Fruit fly (Drosophila melanogaster) whole organism: ENCODE results near the gene Smyd5.

Experiments
- CG8478 ChIP-seq: fragments of >200 bp; optimal IDR thresholded peaks from 2 replicates; lab custom pipeline; 2018; ENCODE audit warnings: inconsistent platforms
- Dll ChIP-seq: fragments of >200 bp; optimal IDR thresholded peaks from 2 replicates; lab custom pipeline; 2017
- EcR ChIP-seq, 2 experiments: fragments of >200 bp; optimal IDR thresholded peaks; 2 replicates each; lab custom pipeline; 2017; ENCODE audit warnings: missing biosample characterization in 2 of 2, missing genetic modification characterization in 2 of 2, missing genetic modification reagents in 2 of 2
- pan ChIP-seq: fragments of >200 bp; optimal IDR thresholded peaks from 2 replicates; lab custom pipeline; 2017
- psq ChIP-seq: fragments of >200 bp; optimal IDR thresholded peaks from 2 replicates; lab custom pipeline; 2017
- usp ChIP-seq: fragments of >200 bp; optimal IDR thresholded peaks from 2 replicates; lab custom pipeline; 2017; ENCODE audit warnings: missing biosample characterization, missing genetic modification characterization, mixed read lengths

The Smyd5 gene

dm6 chr3R:21187394-21188392 is 30.9 kb downstream of the Smyd5 start:
- TF ChIP-seq usp (GFP tag; lab: Kevin White, UChicago), result no peak
- no peak for TF ChIP-seq EcR (GFP tag; optimal IDR thresholded peaks at IDR 0.05; lab: Kevin White, UChicago)
- no peak for TF ChIP-seq CG8478 (lab: Kevin White, UChicago)
- TF ChIP-seq pan (lab: Kevin White, UChicago), result no peak
- TF ChIP-seq Dll (lab: Kevin White, UChicago), result no peak
- no peak for TF ChIP-seq psq

dm6 chr3R:21186606-21187393 is 31.8 kb downstream of the Smyd5 start:
- TF ChIP-seq EcR (GFP tag; optimal IDR thresholded peaks at IDR 0.05; lab: Kevin White, UChicago), result no peak
- no peak for TF ChIP-seq pan (lab: Kevin White, UChicago)
- no peak for TF ChIP-seq usp (GFP tag; lab: Kevin White, UChicago)
- no peak for TF ChIP-seq Dll (lab: Kevin White, UChicago)
- no peak for TF ChIP-seq CG8478 (lab: Kevin White, UChicago)
- TF ChIP-seq psq, result no peak

DNA sequence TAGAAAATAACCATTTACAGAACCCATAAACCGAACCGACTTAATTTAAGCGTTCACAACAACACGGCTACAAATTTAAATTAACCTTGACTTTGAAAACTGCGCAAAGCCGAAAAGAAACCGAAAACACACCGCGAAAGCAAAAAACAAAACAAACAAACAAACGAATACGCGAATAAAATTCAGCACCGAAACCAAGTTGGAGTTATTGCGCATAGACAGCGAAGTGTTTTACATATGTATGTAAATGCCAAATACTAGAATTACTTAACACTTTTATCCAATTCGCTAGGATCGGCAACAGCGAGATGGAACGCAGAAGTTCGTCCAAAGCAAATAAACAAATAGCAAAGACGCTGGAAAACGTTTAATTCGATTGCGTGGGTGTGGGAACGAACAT is 32.9 kb downstream of the Smyd5 start:
- TF ChIP-seq psq (no peak), usp (GFP tag; lab: Kevin White, UChicago) (no peak), EcR (GFP tag; optimal IDR thresholded peaks at IDR 0.05; lab: Kevin White, UChicago) (no peak), Dll (lab: Kevin White, UChicago) (no peak), CG8478 (lab: Kevin White, UChicago) (no peak), pan (lab: Kevin White, UChicago) (no peak)

dm6 chr3R:21184373-21185132 is 34.0 kb downstream of the Smyd5 start:
- no peak for TF ChIP-seq usp (GFP tag; lab: Kevin White, UChicago)
- TF ChIP-seq EcR (GFP tag; optimal IDR thresholded peaks at IDR 0.05; lab: Kevin White, UChicago), result no peak
- no peak for TF ChIP-seq psq

DNA sequence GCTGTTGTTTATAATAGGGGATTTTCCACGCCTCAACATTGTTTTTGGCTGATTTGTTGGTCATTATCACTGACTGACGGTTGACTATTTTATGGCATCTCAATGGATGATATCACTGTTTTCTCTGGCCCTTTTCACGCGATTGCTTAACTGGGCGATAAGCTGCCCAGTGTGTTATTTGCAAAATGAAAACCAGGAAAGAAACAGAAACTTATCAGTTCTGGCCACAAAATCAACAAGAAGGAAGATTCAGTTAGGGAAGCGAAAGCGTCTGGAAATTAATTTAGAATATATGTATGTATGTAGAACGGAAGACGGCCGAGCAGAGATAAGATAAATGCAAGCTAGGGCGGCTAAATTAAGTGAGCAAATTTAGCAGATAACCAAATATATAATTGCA is 36.6 kb downstream of the Smyd5 start:
- TF ChIP-seq pan (lab: Kevin White, UChicago) (no peak), Dll (lab: Kevin White, UChicago) (no peak), CG8478 (lab: Kevin White, UChicago) (no peak), EcR (GFP tag; optimal IDR thresholded peaks at IDR 0.05; lab: Kevin White, UChicago) (no peak), psq (no peak), usp (GFP tag; lab: Kevin White, UChicago) (no peak)

DNA sequence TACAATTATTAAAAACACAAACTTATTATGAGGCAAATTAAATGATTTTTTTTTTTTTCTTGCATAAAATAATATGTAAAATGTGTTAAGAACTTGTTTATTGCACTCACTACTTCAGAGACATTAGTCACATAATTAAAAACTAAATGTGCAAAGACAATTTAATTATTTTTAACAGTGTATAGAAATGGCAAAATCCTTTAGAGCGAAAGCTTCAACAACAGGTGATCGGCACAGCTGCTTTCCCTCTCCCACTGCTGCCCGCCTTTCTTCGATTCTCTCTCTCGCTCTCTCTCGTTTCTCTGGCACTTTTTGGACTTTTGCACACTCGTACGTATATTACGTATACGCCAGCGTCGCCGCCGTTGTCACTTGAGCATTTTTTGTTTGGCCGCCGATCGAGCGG is 38.2 kb downstream of the Smyd5 start:
- TF ChIP-seq EcR (GFP tag; optimal IDR thresholded peaks at IDR 0.05; lab: Kevin White, UChicago), result no peak
- no peak for TF ChIP-seq usp (GFP tag; lab: Kevin White, UChicago)
- TF ChIP-seq pan (lab: Kevin White, UChicago), result no peak
- no peak for TF ChIP-seq psq
- TF ChIP-seq Dll (lab: Kevin White, UChicago), result no peak
- TF ChIP-seq CG8478 (lab: Kevin White, UChicago), result no peak

DNA sequence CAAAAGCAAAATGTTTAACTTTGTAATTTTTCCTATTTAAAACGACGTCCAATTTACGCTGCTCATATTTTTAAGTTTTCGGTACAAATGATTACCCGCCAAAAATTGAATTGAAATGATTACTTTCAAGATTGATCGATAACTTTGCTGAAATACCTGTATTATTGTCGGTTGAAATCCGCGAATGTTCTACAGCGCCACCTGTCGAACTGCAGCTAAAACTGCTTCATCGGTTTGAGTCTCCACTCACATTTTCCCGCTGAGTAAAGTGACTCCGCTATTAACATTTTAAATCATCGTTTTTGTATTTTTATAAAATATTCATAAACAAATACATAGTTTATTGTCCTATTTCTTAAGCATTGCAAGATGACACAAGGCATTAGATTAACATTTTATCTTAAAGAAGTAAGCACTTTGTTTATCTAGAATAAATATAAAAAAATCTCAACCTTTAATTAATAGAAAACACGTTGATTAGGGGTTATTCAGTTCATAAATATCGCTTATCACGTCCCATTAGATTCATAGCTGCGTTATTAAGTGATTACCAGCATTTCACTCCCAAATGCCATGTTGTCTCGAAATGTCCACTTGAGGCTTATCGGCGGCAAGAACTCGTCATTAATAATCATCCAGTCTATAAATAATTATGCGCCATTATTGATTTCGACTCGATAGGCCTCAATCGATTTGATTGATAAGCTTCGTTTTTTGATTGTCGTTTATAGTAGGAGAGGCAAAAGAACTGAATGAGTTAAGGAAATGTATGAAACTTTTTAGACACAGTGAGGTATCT is 38.8 kb downstream of the Smyd5 start:
- TF ChIP-seq CG8478 (lab: Kevin White, UChicago) (no peak), usp (GFP tag; lab: Kevin White, UChicago) (no peak), pan (lab: Kevin White, UChicago) (no peak), EcR (GFP tag; optimal IDR thresholded peaks at IDR 0.05; lab: Kevin White, UChicago) (no peak), psq (no peak), Dll (lab: Kevin White, UChicago) (no peak)

dm6 chr3R:21176663-21177145 is 41.9 kb downstream of the Smyd5 start:
- no peak for TF ChIP-seq CG8478 (lab: Kevin White, UChicago)
- TF ChIP-seq Dll (lab: Kevin White, UChicago), result no peak
- TF ChIP-seq pan (lab: Kevin White, UChicago), result no peak
- no peak for TF ChIP-seq EcR (GFP tag; optimal IDR thresholded peaks at IDR 0.05; lab: Kevin White, UChicago)
- no peak for TF ChIP-seq usp (GFP tag; lab: Kevin White, UChicago)
- TF ChIP-seq psq, result no peak

DNA sequence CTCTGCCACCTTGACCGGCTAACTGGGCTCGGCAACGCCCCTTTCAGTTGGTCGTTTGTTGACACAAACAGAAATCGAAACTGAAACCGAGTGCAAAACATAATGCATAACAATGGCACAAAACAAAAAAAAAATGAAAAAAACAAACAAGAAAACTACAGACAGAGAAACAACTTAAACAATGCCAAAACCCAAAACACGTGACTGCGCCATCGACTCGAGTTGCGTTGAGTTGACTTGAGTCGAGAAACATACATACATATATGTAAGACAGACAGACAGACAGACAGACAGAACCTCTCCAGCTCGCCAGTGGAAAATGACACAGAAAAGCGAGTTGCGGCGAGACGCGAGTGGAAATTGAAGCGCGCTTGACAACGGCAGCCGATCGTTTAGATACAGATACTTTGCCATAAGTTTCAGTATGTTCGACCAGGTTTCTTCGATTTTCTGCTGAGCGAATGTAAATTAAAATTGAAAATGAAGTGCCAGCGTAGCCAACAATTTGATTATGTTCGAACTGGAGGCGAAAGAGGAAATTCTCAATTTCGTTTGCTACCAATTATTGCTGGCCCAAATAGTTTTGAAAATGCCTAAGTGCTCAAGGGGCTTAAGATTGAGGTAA is 49.0 kb downstream of the Smyd5 start:
- TF ChIP-seq Dll (lab: Kevin White, UChicago), result no peak
- no peak for TF ChIP-seq psq
- TF ChIP-seq pan (lab: Kevin White, UChicago), result no peak
- TF ChIP-seq EcR (GFP tag; optimal IDR thresholded peaks at IDR 0.05; lab: Kevin White, UChicago), result no peak
- TF ChIP-seq CG8478 (lab: Kevin White, UChicago), result no peak
- TF ChIP-seq usp (GFP tag; lab: Kevin White, UChicago), result no peak
